Fruit fly (Drosophila melanogaster) whole organism, embryonic: ENCODE results near the gene CG6231.

Experiments used
- ATbp ChIP-seq: fragments of 200-800 bp; sonication (Bioruptor generic); optimal IDR thresholded peaks from 2 replicates; lab custom pipeline; 2017; ENCODE audit warnings: missing biosample characterization, mild to moderate bottlenecking, missing genetic modification characterization, missing genetic modification reagents
- Aef1 ChIP-seq: fragments of 200-800 bp; sonication (Bioruptor generic); IDR thresholded peaks from 3 replicates; pipeline ENCODE4 v1.3.6; 2022; ENCODE audit warnings: missing biosample characterization, missing genetic modification characterization
- CG10321 ChIP-seq: fragments of 200-800 bp; sonication (Bioruptor generic); IDR thresholded peaks from 2 replicates; pipeline ENCODE4 v1.3.6; 2022; ENCODE audit warnings: missing biosample characterization, missing genetic modification characterization
- CG10959 ChIP-seq: fragments of 200-800 bp; sonication (Bioruptor generic); IDR thresholded peaks from 2 replicates; pipeline ENCODE4 v1.3.6; 2022; ENCODE audit warnings: missing biosample characterization, missing genetic modification characterization
- CG11504 ChIP-seq: fragments of 200-800 bp; sonication (Bioruptor generic); optimal IDR thresholded peaks from 3 replicates; lab custom pipeline; 2019; ENCODE audit warnings: missing biosample characterization, mild to moderate bottlenecking, missing genetic modification characterization, moderate library complexity
- CG11560 ChIP-seq: fragments of 200-800 bp; sonication (Bioruptor generic); IDR thresholded peaks from 3 replicates; pipeline ENCODE4 v1.3.6; 2022; ENCODE audit warnings: missing biosample characterization, missing genetic modification characterization
- CG12104 ChIP-seq: fragments of 200-800 bp; sonication (Bioruptor generic); optimal IDR thresholded peaks from 3 replicates; lab custom pipeline; 2016; ENCODE audit warnings: missing biosample characterization, missing genetic modification characterization
- CG12391 ChIP-seq: fragments of 200-800 bp; sonication (Bioruptor generic); optimal IDR thresholded peaks from 3 replicates; lab custom pipeline; 2018; ENCODE audit warnings: missing biosample characterization, mild to moderate bottlenecking, missing genetic modification characterization, moderate library complexity
- CG13894 ChIP-seq: fragments of 200-800 bp; sonication (Bioruptor generic); optimal IDR thresholded peaks from 3 replicates; lab custom pipeline; 2018; ENCODE audit warnings: missing biosample characterization, mild to moderate bottlenecking, missing genetic modification characterization, moderate library complexity
- CG14014 ChIP-seq: fragments of 200-800 bp; sonication (Bioruptor generic); IDR thresholded peaks from 2 replicates; pipeline ENCODE4 v1.3.6; 2022; ENCODE audit warnings: missing biosample characterization, missing genetic modification characterization
- CG14710 ChIP-seq: fragments of 200-800 bp; sonication (Bioruptor generic); optimal IDR thresholded peaks from 3 replicates; lab custom pipeline; 2019; ENCODE audit warnings: missing biosample characterization, mild to moderate bottlenecking, missing genetic modification characterization, moderate library complexity
- CG15601 ChIP-seq: fragments of 200-800 bp; sonication (Bioruptor generic); optimal IDR thresholded peaks from 3 replicates; lab custom pipeline; 2019; ENCODE audit warnings: missing biosample characterization, mild to moderate bottlenecking, missing genetic modification characterization, moderate library complexity
- CG16779 ChIP-seq: fragments of 200-800 bp; sonication (Bioruptor generic); IDR thresholded peaks from 2 replicates; pipeline ENCODE4 v1.3.6; 2022; ENCODE audit warnings: missing biosample characterization, missing genetic modification characterization
- CG17568 ChIP-seq: fragments of 200-800 bp; sonication (Bioruptor generic); optimal IDR thresholded peaks from 2 replicates; lab custom pipeline; 2018; ENCODE audit warnings: missing biosample characterization, mild to moderate bottlenecking, missing genetic modification characterization, moderate library complexity
- CG17612 ChIP-seq: fragments of 200-800 bp; sonication (Bioruptor generic); IDR thresholded peaks from 2 replicates; pipeline ENCODE4 v1.3.6; 2022; ENCODE audit warnings: missing biosample characterization, missing genetic modification characterization
- CG32532 ChIP-seq: fragments of 200-800 bp; sonication (Bioruptor generic); IDR thresholded peaks from 2 replicates; pipeline ENCODE4 v1.3.6; 2022; ENCODE audit warnings: missing biosample characterization, missing genetic modification characterization
- CG4282 ChIP-seq: fragments of 200-800 bp; sonication (Bioruptor generic); optimal IDR thresholded peaks from 2 replicates; lab custom pipeline; 2016; ENCODE audit warnings: missing biosample characterization, missing genetic modification characterization
- CG43689 ChIP-seq: fragments of 200-800 bp; sonication (Bioruptor generic); IDR thresholded peaks from 2 replicates; pipeline ENCODE4 v1.3.6; 2022; ENCODE audit warnings: missing biosample characterization, missing genetic modification characterization
- CG7271 ChIP-seq: fragments of 200-800 bp; sonication (Bioruptor generic); optimal IDR thresholded peaks from 2 replicates; lab custom pipeline; 2018; ENCODE audit warnings: missing biosample characterization, mild to moderate bottlenecking, missing genetic modification characterization, moderate library complexity
- CG7745 ChIP-seq: fragments of 200-800 bp; sonication (Bioruptor generic); optimal IDR thresholded peaks from 2 replicates; lab custom pipeline; 2018; ENCODE audit warnings: missing biosample characterization, mild to moderate bottlenecking, missing genetic modification characterization, moderate library complexity
- CG8281 ChIP-seq: fragments of 200-800 bp; sonication (Bioruptor generic); optimal IDR thresholded peaks from 2 replicates; lab custom pipeline; 2018; ENCODE audit warnings: missing biosample characterization, mild to moderate bottlenecking, missing genetic modification characterization, moderate library complexity
- CG8290 ChIP-seq, 3 experiments: fragments of 200-800 bp; sonication (Bioruptor generic); optimal IDR thresholded peaks; 2 replicates each; lab custom pipeline; 2016 to 2019; ENCODE audit warnings: missing biosample characterization in 3 of 3, missing genetic modification characterization in 3 of 3, mild to moderate bottlenecking in 2 of 3, moderate library complexity in 1 of 3
- CG8944 ChIP-seq: fragments of 200-800 bp; sonication (Bioruptor generic); optimal IDR thresholded peaks from 3 replicates; lab custom pipeline; 2016; ENCODE audit warnings: missing biosample characterization, missing genetic modification characterization
- CG9437 ChIP-seq: fragments of 200-800 bp; sonication (Bioruptor generic); optimal IDR thresholded peaks from 2 replicates; lab custom pipeline; 2018; ENCODE audit warnings: missing biosample characterization, mild to moderate bottlenecking, missing genetic modification characterization
- CrebB ChIP-seq: fragments of 200-800 bp; sonication (Bioruptor generic); optimal IDR thresholded peaks from 3 replicates; lab custom pipeline; 2018; ENCODE audit warnings: missing biosample characterization, mild to moderate bottlenecking, missing genetic modification characterization
- Deaf1 ChIP-seq: fragments of 200-800 bp; optimal IDR thresholded peaks from 3 replicates; lab custom pipeline; 2019; ENCODE audit warnings: missing biosample characterization, mild to moderate bottlenecking, missing genetic modification characterization, moderate library complexity
- E2f2 ChIP-seq: fragments of 200-800 bp; sonication (Bioruptor generic); IDR thresholded peaks from 2 replicates; pipeline ENCODE4 v1.3.6; 2022; ENCODE audit warnings: missing biosample characterization, missing genetic modification characterization
- Ets65A ChIP-seq: fragments of 200-800 bp; sonication (Bioruptor generic); peaks from one replicate; lab custom pipeline; 2016; ENCODE audit warnings: missing biosample characterization, missing genetic modification characterization
- Fer2 ChIP-seq: fragments of 200-800 bp; sonication (Bioruptor generic); optimal IDR thresholded peaks from 2 replicates; lab custom pipeline; 2018; ENCODE audit warnings: missing biosample characterization, mild to moderate bottlenecking, missing genetic modification characterization, moderate library complexity
- Lhr ChIP-seq: fragments of 200-800 bp; sonication (Bioruptor generic); optimal IDR thresholded peaks from 3 replicates; lab custom pipeline; 2017; ENCODE audit warnings: mild to moderate bottlenecking, missing biosample characterization, missing genetic modification reagents, missing genetic modification characterization
- Mad ChIP-seq: fragments of 200-800 bp; sonication (Bioruptor generic); optimal IDR thresholded peaks from 2 replicates; lab custom pipeline; 2016; ENCODE audit warnings: missing biosample characterization, missing genetic modification characterization
- Myb ChIP-seq: fragments of 200-800 bp; sonication (Bioruptor generic); optimal IDR thresholded peaks from 2 replicates; lab custom pipeline; 2016; ENCODE audit warnings: missing biosample characterization, missing genetic modification characterization
- Nf-YC ChIP-seq: fragments of 200-800 bp; optimal IDR thresholded peaks from 3 replicates; lab custom pipeline; 2019; ENCODE audit warnings: missing biosample characterization, mild to moderate bottlenecking, missing genetic modification characterization, moderate library complexity
- Opbp ChIP-seq: fragments of 200-800 bp; sonication (Bioruptor generic); IDR thresholded peaks from 3 replicates; pipeline ENCODE4 v1.3.6; 2022; ENCODE audit warnings: missing biosample characterization, missing genetic modification characterization; ENCODE audit not compliant: partially characterized antibody
- PHDP ChIP-seq: fragments of 200-800 bp; sonication (Bioruptor generic); optimal IDR thresholded peaks from 3 replicates; lab custom pipeline; 2018; ENCODE audit warnings: missing biosample characterization, mild to moderate bottlenecking, missing genetic modification characterization, moderate library complexity
- Sry-β ChIP-seq: fragments of 200-800 bp; sonication (Bioruptor generic); optimal IDR thresholded peaks from 2 replicates; lab custom pipeline; 2018; ENCODE audit warnings: missing biosample characterization, mild to moderate bottlenecking, missing genetic modification characterization, moderate library complexity
- Vsx1 ChIP-seq: fragments of 200-800 bp; sonication (Bioruptor generic); optimal IDR thresholded peaks from 2 replicates; lab custom pipeline; 2017; ENCODE audit warnings: missing biosample characterization, mild to moderate bottlenecking, missing genetic modification characterization, missing genetic modification reagents
- bigmax ChIP-seq: fragments of 200-800 bp; sonication (Bioruptor generic); optimal IDR thresholded peaks from 2 replicates; lab custom pipeline; 2018; ENCODE audit warnings: missing biosample characterization, mild to moderate bottlenecking, missing genetic modification characterization
- dmrt11E ChIP-seq: fragments of 200-800 bp; sonication (Bioruptor generic); optimal IDR thresholded peaks from 3 replicates; lab custom pipeline; 2018; ENCODE audit warnings: missing biosample characterization, mild to moderate bottlenecking, missing genetic modification characterization, moderate library complexity
- dmrt99B ChIP-seq: fragments of 200-800 bp; sonication (Bioruptor generic); optimal IDR thresholded peaks from 2 replicates; lab custom pipeline; 2018; ENCODE audit warnings: missing biosample characterization, mild to moderate bottlenecking, missing genetic modification characterization, moderate library complexity
- emc ChIP-seq: fragments of 200-800 bp; sonication (Bioruptor generic); optimal IDR thresholded peaks from 2 replicates; lab custom pipeline; 2016; ENCODE audit warnings: missing biosample characterization, missing genetic modification characterization
- ftz-f1 ChIP-seq: fragments of 200-800 bp; sonication (Bioruptor generic); optimal IDR thresholded peaks from 2 replicates; lab custom pipeline; 2016; ENCODE audit warnings: missing biosample characterization, missing genetic modification characterization
- mld ChIP-seq: fragments of 200-800 bp; sonication (Bioruptor generic); IDR thresholded peaks from 3 replicates; pipeline ENCODE4 v1.3.6; 2022; ENCODE audit warnings: missing biosample characterization, missing genetic modification characterization; ENCODE audit not compliant: partially characterized antibody
- pfk ChIP-seq: fragments of 200-800 bp; sonication (Bioruptor generic); optimal IDR thresholded peaks from 2 replicates; lab custom pipeline; 2018; ENCODE audit warnings: missing biosample characterization, mild to moderate bottlenecking, missing genetic modification characterization, moderate library complexity
- pho ChIP-seq: fragments of 200-800 bp; sonication (Bioruptor generic); optimal IDR thresholded peaks from 2 replicates; lab custom pipeline; 2016; ENCODE audit warnings: missing biosample characterization, missing genetic modification characterization
- ro ChIP-seq: fragments of 200-800 bp; sonication (Bioruptor generic); IDR thresholded peaks from 2 replicates; pipeline ENCODE4 v1.3.6; 2022; ENCODE audit warnings: missing biosample characterization, missing genetic modification characterization
- sens ChIP-seq: fragments of 200-800 bp; sonication (Bioruptor generic); peaks from one replicate; lab custom pipeline; 2016; ENCODE audit warnings: missing biosample characterization, missing genetic modification characterization
- tll ChIP-seq, 2 experiments: fragments of 200-800 bp in 1 of 2; fragments of >200 bp in 1 of 2; sonication (Bioruptor generic) in 1 of 2; optimal IDR thresholded peaks; 2 replicates each; lab custom pipeline; 2017 to 2019; ENCODE audit warnings: missing biosample characterization in 2 of 2, missing genetic modification characterization in 2 of 2, mild to moderate bottlenecking in 1 of 2, moderate library complexity in 1 of 2
- usp ChIP-seq: fragments of >200 bp; optimal IDR thresholded peaks from 2 replicates; lab custom pipeline; 2017; ENCODE audit warnings: missing biosample characterization, missing genetic modification characterization
- wor ChIP-seq: fragments of 200-800 bp; sonication (Bioruptor generic); IDR thresholded peaks from 2 replicates; pipeline ENCODE4 v1.3.6; 2022; ENCODE audit warnings: missing biosample characterization, missing genetic modification characterization
- zfh2 ChIP-seq: fragments of 200-800 bp; sonication (Bioruptor generic); optimal IDR thresholded peaks from 2 replicates; lab custom pipeline; 2016; ENCODE audit warnings: missing biosample characterization, missing genetic modification characterization

The CG6231 gene

DNA sequence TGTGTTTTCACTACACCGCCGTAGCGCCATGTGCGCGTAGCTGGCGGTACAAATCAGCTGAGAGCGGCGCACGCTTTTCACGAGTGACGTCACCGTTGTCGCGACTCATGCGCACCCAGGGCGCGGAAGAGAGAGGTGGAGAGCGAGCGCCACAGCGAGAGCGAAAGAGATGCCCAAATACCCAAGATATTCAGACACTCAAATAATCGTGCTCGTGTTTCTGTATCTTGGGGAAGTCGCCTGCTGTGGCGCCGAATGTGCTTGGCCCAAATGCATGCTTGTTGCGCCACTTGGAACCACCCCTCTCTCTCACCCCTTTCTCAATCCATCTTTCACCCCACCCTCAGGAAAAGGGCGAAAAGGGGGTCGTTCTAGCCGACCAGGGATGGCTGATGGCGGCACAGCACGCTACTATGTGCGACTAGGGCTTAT, at the start of gene CG6231:
Gene CG6231 (minus strand): TSS at position 34 of the 432 bp plus-strand sequence.
- TF ChIP-seq CG12104 (GFP tag; lab: Kevin White, UChicago) (no peak), CG17568 (GFP tag; lab: Kevin White, UChicago) (no peak), mld (GFP tag; lab: Robert Waterston, UW) (no peak), PHDP (tag; lab: Kevin White, UChicago) (no peak), sens (GFP tag; lab: Kevin White, UChicago) (peak; percentile 31), CG15601 (tag; lab: Kevin White, UChicago) (no peak), Lhr (GFP tag; lab: Kevin White, UChicago) (no peak), dmrt99B (tag; lab: Kevin White, UChicago) (no peak), CG10959 (GFP tag; lab: Robert Waterston, UW) (no peak), pfk (no peak), wor (GFP tag; lab: Robert Waterston, UW) (no peak), CG8944 (no peak), CG16779 (GFP tag; lab: Robert Waterston, UW) (no peak), CG11504 (tag; lab: Kevin White, UChicago) (no peak), Myb (GFP tag; lab: Kevin White, UChicago) (no peak), Vsx1 (no peak), E2f2 (peak; percentile 20; the same call in 1 of the 2 replicates), Aef1 (no peak), dmrt11E (no peak), Deaf1 (peak; percentile 87), CG7745 (tag; lab: Kevin White, UChicago) (no peak), bigmax (no peak), Opbp (GFP tag; lab: Robert Waterston, UW) (no peak), CG14014 (GFP tag; lab: Robert Waterston, UW) (no peak), CG8281 (tag; lab: Kevin White, UChicago) (no peak), Nf-YC (tag; lab: Kevin White, UChicago) (peak; percentile 11), Ets65A (GFP tag; lab: Kevin White, UChicago) (no peak), tll (GFP tag; optimal IDR thresholded peaks at IDR 0.05; lab: Kevin White, UChicago) (no peak), ftz-f1 (GFP tag; lab: Kevin White, UChicago) (no peak), CG13894 (tag; lab: Kevin White, UChicago) (no peak), Fer2 (tag; lab: Kevin White, UChicago) (no peak), Sry-β (no peak), ATbp (GFP tag; lab: Kevin White, UChicago) (peak; percentile 30), CG11560 (tag; lab: Robert Waterston, UW) (no peak), CG8290 (GFP tag; optimal IDR thresholded peaks at IDR 0.05; lab: Kevin White, UChicago) (no peak), CG8290 (tag; optimal IDR thresholded peaks at IDR 0.05; lab: Kevin White, UChicago) (peak in 1 of 2 experiments; percentile 41), CG9437 (GFP tag; lab: Kevin White, UChicago) (no peak), pho (GFP tag; lab: Kevin White, UChicago) (no peak), CG7271 (tag; lab: Kevin White, UChicago) (no peak), CG12391 (tag; lab: Kevin White, UChicago) (no peak), Mad (no peak), emc (GFP tag; lab: Kevin White, UChicago) (no peak), ro (GFP tag; lab: Robert Waterston, UW) (no peak), CG10321 (peak; percentile 62), CrebB (no peak), CG17612 (GFP tag; lab: Robert Waterston, UW) (no peak), zfh2 (GFP tag; lab: Kevin White, UChicago) (no peak), usp (GFP tag; lab: Kevin White, UChicago) (no peak), CG43689 (no peak), CG4282 (GFP tag; lab: Kevin White, UChicago) (no peak), CG14710 (no peak), CG32532 (GFP tag; lab: Robert Waterston, UW) (peak; percentile 27; the same call in 1 of the 2 replicates)
